Fruit fly (Drosophila melanogaster): Measurements from ENCODE around the gene smog.

DNA sequence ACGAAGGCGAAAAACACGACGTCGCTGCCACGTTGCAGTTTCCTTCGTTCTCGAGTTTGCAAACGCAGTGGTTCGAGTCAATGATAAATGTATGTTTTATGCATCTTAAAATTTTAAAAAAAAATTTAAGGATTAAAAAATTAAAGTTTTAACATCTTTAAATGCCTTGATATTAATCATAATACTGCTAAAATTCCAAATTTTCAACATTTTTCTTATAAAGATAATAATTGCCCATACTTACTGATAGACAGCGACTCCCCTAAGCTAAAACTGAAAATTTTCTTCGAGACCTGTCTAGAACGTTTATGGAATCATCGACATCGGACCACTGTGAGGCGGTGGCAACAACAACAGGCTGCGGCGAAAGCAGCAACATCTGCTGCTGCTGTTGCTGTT is 31.3 kb upstream of the smog start:
- TF ChIP-seq CG8478 (optimal IDR thresholded peaks at IDR 0.05) (no peak), usp (GFP tag; optimal IDR thresholded peaks at IDR 0.05) (no peak), psq (optimal IDR thresholded peaks at IDR 0.05) (no peak), EcR (GFP tag; optimal IDR thresholded peaks at IDR 0.05) (no peak), pan (optimal IDR thresholded peaks at IDR 0.05) (no peak), Dll (optimal IDR thresholded peaks at IDR 0.05) (no peak)
